Worm (Caenorhabditis elegans) whole organism, late embryonic: ENCODE measurements around the gene srh-209.

Source experiments
- ama-1 ChIP-seq: fragments of 150-350 bp; optimal IDR thresholded peaks from 2 replicates; lab custom pipeline; 2014
- nhr-11 ChIP-seq: fragments of 150-350 bp; optimal IDR thresholded peaks from 2 replicates; lab custom pipeline; 2014; ENCODE audit warnings: missing biosample characterization, missing genetic modification characterization
- nhr-232 ChIP-seq: sonication (generic microtip); optimal IDR thresholded peaks from 2 replicates; lab custom pipeline; 2016; ENCODE audit warnings: missing genetic modification characterization, missing compliant biosample characterization
- npax-4 ChIP-seq: sonication (generic microtip); optimal IDR thresholded peaks from 2 replicates; lab custom pipeline; 2016; ENCODE audit warnings: missing genetic modification characterization, missing compliant biosample characterization
- odd-2 ChIP-seq: sonication (generic microtip); optimal IDR thresholded peaks from 2 replicates; lab custom pipeline; 2017; ENCODE audit warnings: antibody characterized with exemption, mild to moderate bottlenecking, missing genetic modification characterization, missing compliant biosample characterization
- pqm-1 ChIP-seq: sonication (generic microtip); optimal IDR thresholded peaks from 2 replicates; lab custom pipeline; 2016; ENCODE audit warnings: missing genetic modification characterization, missing compliant biosample characterization
- sox-4 ChIP-seq: sonication (generic microtip); optimal IDR thresholded peaks from 2 replicates; lab custom pipeline; 2017; ENCODE audit warnings: mild to moderate bottlenecking, missing genetic modification characterization, inconsistent platforms, missing compliant biosample characterization
- tbx-7 ChIP-seq: sonication (generic microtip); optimal IDR thresholded peaks from 2 replicates; lab custom pipeline; 2016; ENCODE audit warnings: missing genotype, missing genetic modification characterization, missing compliant biosample characterization

DNA sequence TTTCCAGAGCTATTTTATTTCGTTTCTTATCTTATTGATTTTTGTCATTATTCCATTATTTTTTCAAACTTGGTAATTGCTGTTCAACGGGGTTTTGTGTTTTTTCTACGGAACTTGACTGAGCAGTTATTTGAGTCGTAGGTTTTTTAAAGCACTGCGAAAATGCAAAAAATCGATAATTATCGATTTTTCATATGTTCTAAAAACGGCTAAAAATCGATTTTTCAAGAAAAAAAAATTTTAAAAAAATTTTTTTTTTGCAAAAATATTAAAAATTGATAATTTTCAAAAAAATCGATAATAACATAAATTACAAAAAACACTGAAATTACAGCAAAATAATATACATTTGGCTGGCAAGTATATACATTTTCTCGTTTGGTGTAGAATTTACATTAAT lies 29.1 kb downstream of the srh-209 start:
- TF ChIP-seq npax-4 (tag; lab: Kevin White, UChicago) (no peak), nhr-232 (tag; lab: Kevin White, UChicago) (no peak), ama-1 (lab: Kevin White, UChicago) (no peak), nhr-11 (tag; lab: Kevin White, UChicago) (no peak), sox-4 (tag; lab: Kevin White, UChicago) (no peak), odd-2 (tag; lab: Kevin White, UChicago) (no peak), tbx-7 (tag; lab: Kevin White, UChicago) (no peak), pqm-1 (tag; lab: Kevin White, UChicago) (no peak)
